Worm (Caenorhabditis elegans): ENCODE measurements around the gene F58F9.9.
A peak's percentile ranks its signal among the peaks of the same experiment; 100 is the strongest.

Gene F58F9.9

DNA sequence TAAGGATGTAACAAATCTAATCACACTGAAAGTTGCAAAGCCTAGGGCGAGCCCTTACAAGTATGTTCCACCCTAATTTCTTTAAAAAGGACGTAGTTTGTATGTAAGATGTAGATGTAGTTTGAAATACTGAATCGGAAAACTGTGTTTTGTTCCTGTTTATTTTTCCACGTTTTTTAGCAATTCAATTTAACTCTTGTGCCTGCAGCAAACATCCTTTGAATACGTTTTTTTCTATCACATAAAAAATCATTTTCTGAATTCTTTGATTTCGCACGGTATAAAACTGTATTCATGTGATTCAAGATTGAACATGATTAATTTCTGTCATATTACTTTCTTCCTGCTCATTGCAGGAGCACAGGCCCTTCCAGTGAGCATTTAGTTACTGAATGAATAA lies at the start of gene F58F9.9:
TSS of gene F58F9.9 (plus strand) at position 301 of the 400 bp plus-strand sequence.
- TF ChIP-seq mes-4 (tag; optimal IDR thresholded peaks at IDR 0.05) (no peak), lsy-27 (tag; optimal IDR thresholded peaks at IDR 0.05; ENCODE audit: borderline replicate concordance, insufficient read depth) (no peak), die-1 (tag; optimal IDR thresholded peaks at IDR 0.05) (no peak), F33H1.4 (GFP tag; IDR thresholded peaks at IDR 0.05) (no peak), unc-130 (GFP tag; optimal IDR thresholded peaks at IDR 0.05) (no peak), B0261.1 (tag; optimal IDR thresholded peaks at IDR 0.05) (no peak), ztf-26 (tag; optimal IDR thresholded peaks at IDR 0.05) (no peak), nhr-179 (tag; optimal IDR thresholded peaks at IDR 0.05) (no peak), ceh-91 (GFP tag; IDR thresholded peaks at IDR 0.05) (no peak), madf-6 (GFP tag; IDR thresholded peaks at IDR 0.05) (no peak), F49E8.2 (tag; optimal IDR thresholded peaks at IDR 0.05; ENCODE audit: insufficient read depth) (no peak), hsf-1 (GFP tag; IDR thresholded peaks at IDR 0.05) (no peak)

DNA sequence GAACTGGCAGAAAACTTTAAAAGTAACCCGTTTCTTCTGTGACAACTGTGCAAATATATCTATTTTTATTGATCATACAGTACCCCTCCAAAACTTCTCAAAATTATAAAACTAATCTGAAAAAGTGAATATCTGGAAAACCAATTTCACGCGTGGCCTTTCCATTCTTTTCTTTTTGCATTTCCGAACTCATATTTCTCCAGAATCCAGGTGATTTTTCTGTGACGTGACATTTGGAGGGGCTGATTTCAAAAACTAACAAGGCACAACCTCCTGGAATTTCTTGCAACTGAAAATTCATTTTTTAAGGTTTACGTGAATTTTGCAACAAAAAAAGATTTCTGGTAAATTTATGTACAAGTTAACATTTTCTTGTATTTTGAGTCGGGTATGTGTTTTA lies 39.8 kb upstream of the F58F9.9 start:
- no peak for TF ChIP-seq tbx-9 (tag; optimal IDR thresholded peaks at IDR 0.05; ENCODE audit: borderline replicate concordance)
- no peak for TF ChIP-seq lag-1 (GFP tag; IDR thresholded peaks at IDR 0.05)
- no peak for TF ChIP-seq ceh-58 (GFP tag; IDR thresholded peaks at IDR 0.05)

DNA sequence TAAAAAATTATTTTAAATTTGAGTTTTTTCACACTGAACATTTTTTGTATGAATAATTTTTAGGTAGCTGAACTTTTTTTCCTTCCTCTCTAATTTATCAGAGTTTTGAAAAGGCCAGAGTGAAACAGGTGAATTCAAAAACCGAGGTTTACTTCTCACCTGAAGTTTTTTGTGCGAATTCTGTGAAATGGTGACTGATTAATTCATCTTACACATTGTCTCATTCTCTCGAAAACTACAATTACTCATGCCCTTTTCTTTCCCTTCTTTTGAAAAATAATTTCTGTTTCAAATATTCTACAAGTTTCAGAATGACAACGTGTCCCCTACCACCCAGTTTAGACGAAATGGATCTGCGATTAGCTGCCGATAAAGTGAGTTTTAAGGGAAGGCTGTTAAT lies 38.3 kb upstream of the F58F9.9 start, which contains the start of gene tkr-2:
TSS of gene tkr-2 (plus strand) at position 301 of the 400 bp plus-strand sequence.
- TF ChIP-seq ztf-3 (GFP tag; optimal IDR thresholded peaks at IDR 0.05) (no peak), snpc-4 (GFP tag; optimal IDR thresholded peaks at IDR 0.05) (no peak), snpc-4 (tag; optimal IDR thresholded peaks at IDR 0.05) (no peak), gei-17 (GFP tag; optimal IDR thresholded peaks at IDR 0.05) (no peak), F55B11.4 (tag; optimal IDR thresholded peaks at IDR 0.05; ENCODE audit: borderline replicate concordance, insufficient read depth) (no peak), C17E4.6 (GFP tag; IDR thresholded peaks at IDR 0.05) (no peak), snpc-1.3 (tag; optimal IDR thresholded peaks at IDR 0.05; ENCODE audit: insufficient read depth) (no peak), ztf-26 (tag; optimal IDR thresholded peaks at IDR 0.05) (no peak), rec-8 (tag; optimal IDR thresholded peaks at IDR 0.05) (no peak), aptf-3 (GFP tag; IDR thresholded peaks at IDR 0.05) (no peak), B0336.3 (GFP tag; IDR thresholded peaks at IDR 0.05) (no peak), tbx-9 (tag; optimal IDR thresholded peaks at IDR 0.05; ENCODE audit: borderline replicate concordance) (no peak), ets-4 (GFP tag; optimal IDR thresholded peaks at IDR 0.05) (no peak), B0261.1 (tag; optimal IDR thresholded peaks at IDR 0.05) (no peak), D2030.7 (GFP tag; IDR thresholded peaks at IDR 0.05) (no peak), pbrm-1 (GFP tag; IDR thresholded peaks at IDR 0.05) (no peak), egrh-3 (GFP tag; IDR thresholded peaks at IDR 0.05) (no peak), ceh-91 (GFP tag; IDR thresholded peaks at IDR 0.05) (no peak), nhr-80 (tag; optimal IDR thresholded peaks at IDR 0.05) (no peak)

DNA sequence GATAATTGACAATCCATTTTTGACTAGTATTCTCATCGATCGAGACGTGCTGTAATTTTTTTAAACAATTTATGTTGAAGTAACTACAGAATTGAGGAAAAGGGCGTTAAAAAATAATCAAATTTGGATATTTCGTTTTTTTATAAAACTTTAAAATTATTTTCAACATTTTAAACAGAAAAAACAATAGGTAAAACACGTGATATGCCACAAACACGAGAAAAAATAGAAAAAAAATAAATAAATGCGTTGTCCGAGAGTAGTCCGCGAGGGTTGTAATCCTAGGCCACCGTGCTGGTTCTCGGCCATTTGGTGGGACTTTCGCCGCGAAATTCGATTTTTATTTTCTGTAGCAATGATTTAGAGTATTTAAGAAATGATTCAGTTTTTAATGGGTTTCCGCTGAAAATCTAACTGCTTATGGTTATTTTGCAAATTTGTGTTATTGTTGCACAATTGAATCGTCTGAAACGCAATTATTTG lies 33.8 kb upstream of the F58F9.9 start, which contains the start of gene C49A9.10:
TSS of gene C49A9.10 (minus strand) at position 51 of the 483 bp plus-strand sequence.
- TF ChIP-seq ama-1 (optimal IDR thresholded peaks at IDR 0.05) (no peak), ama-1 (GFP tag; optimal IDR thresholded peaks at IDR 0.05) (no peak), B0336.3 (GFP tag; IDR thresholded peaks at IDR 0.05) (no peak), madf-6 (GFP tag; IDR thresholded peaks at IDR 0.05) (no peak; the same call in 1 of the 2 replicates), lin-54 (GFP tag; optimal IDR thresholded peaks at IDR 0.05) (peak; percentile 91), sptf-2 (GFP tag; optimal IDR thresholded peaks at IDR 0.05) (no peak), sea-2 (GFP tag; IDR thresholded peaks at IDR 0.05) (no peak), rpc-1 (optimal IDR thresholded peaks at IDR 0.05) (no peak), rpc-1 (tag; optimal IDR thresholded peaks at IDR 0.05) (no peak), mxl-1 (tag; optimal IDR thresholded peaks at IDR 0.05) (no peak), ceh-91 (GFP tag; IDR thresholded peaks at IDR 0.05) (0 out of 2 replicates have a peak, but pooled peaks have one; percentile 37), ztf-25 (GFP tag; IDR thresholded peaks at IDR 0.05) (0 out of 2 replicates have a peak, but pooled peaks have one; percentile 34), mes-4 (tag; optimal IDR thresholded peaks at IDR 0.05) (no peak), B0261.1 (tag; optimal IDR thresholded peaks at IDR 0.05) (no peak), ztf-26 (tag; optimal IDR thresholded peaks at IDR 0.05) (peak; percentile 22), athp-1 (tag; optimal IDR thresholded peaks at IDR 0.05) (peak; percentile 70), ceh-100 (GFP tag; IDR thresholded peaks at IDR 0.05) (0 out of 2 replicates have a peak, but pooled peaks have one; percentile 39), K11D2.4 (GFP tag; IDR thresholded peaks at IDR 0.05) (no peak; the same call in 1 of the 2 replicates), tlf-1 (GFP tag; optimal IDR thresholded peaks at IDR 0.05) (peak; percentile 68), nhr-179 (tag; optimal IDR thresholded peaks at IDR 0.05) (no peak), Y53F4B.3 (GFP tag; IDR thresholded peaks at IDR 0.05) (no peak)
